Worm (Caenorhabditis elegans): ENCODE results near the gene F13C5.1.

The F13C5.1 gene

ce11 chrX:642817-643216 lies 40.9 kb downstream of the F13C5.1 start:
- TF ChIP-seq him-1 (tag; optimal IDR thresholded peaks at IDR 0.05) (no peak), W03F9.2 (tag; optimal IDR thresholded peaks at IDR 0.05) (no peak), dao-5 (tag; optimal IDR thresholded peaks at IDR 0.05) (no peak)

- TF ChIP-seq dao-5 (tag; optimal IDR thresholded peaks at IDR 0.05) (no peak), him-1 (tag; optimal IDR thresholded peaks at IDR 0.05) (no peak), W03F9.2 (tag; optimal IDR thresholded peaks at IDR 0.05) (no peak)
These were observed 43.6 kb downstream of the F13C5.1 start for ce11 chrX:645589-645988.

- TF ChIP-seq him-1 (tag; optimal IDR thresholded peaks at IDR 0.05) (no peak), dao-5 (tag; optimal IDR thresholded peaks at IDR 0.05) (no peak), W03F9.2 (tag; optimal IDR thresholded peaks at IDR 0.05) (no peak)
These were observed 44.5 kb downstream of the F13C5.1 start for ce11 chrX:646493-646892.

DNA sequence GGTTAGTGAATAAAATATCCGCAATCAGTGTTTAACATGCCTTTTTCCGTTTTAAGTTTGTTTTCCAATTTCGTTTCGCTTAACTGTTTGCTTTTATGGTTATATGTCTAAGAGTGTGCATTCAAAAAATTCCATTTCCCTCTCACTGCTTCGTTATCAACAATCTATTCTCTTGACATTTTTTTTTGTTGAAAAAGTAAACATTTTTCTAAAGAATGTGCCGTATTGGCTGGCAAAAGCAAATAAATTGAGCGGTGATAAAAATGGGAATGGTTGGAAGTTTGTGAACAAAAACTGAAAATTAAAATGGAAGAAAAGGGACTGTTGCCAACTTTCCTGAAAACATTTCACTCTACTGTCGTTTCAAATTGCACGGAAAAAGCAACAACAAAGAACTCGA lies 49.7 kb downstream of the F13C5.1 start:
- TF ChIP-seq W03F9.2 (tag; optimal IDR thresholded peaks at IDR 0.05), result no peak
- TF ChIP-seq dao-5 (tag; optimal IDR thresholded peaks at IDR 0.05), result no peak
- no peak for TF ChIP-seq him-1 (tag; optimal IDR thresholded peaks at IDR 0.05)
